Worm (Caenorhabditis elegans) whole organism, late embryonic: ENCODE measurements around the gene mrpl-37.

Experiments used
- C38D4.7 ChIP-seq: fragments of 200-800 bp; sonication (Bioruptor generic); optimal IDR thresholded peaks from 2 replicates; lab custom pipeline; 2018; ENCODE audit warnings: mild to moderate bottlenecking, missing genetic modification characterization, moderate library complexity, missing compliant biosample characterization
- F13H6.1 ChIP-seq: sonication (generic microtip); optimal IDR thresholded peaks from 2 replicates; lab custom pipeline; 2016; ENCODE audit warnings: missing genetic modification characterization, missing compliant biosample characterization
- K02D7.2 ChIP-seq: sonication (generic microtip); optimal IDR thresholded peaks from 2 replicates; lab custom pipeline; 2017; ENCODE audit warnings: mild to moderate bottlenecking, missing genetic modification characterization, missing compliant biosample characterization
- T23F11.4 ChIP-seq: fragments of 200-800 bp; sonication (Bioruptor generic); optimal IDR thresholded peaks from 2 replicates; lab custom pipeline; 2018; ENCODE audit warnings: mild to moderate bottlenecking, missing genetic modification characterization, missing compliant biosample characterization
- Y22D7AL.16 ChIP-seq: sonication (generic microtip); optimal IDR thresholded peaks from 2 replicates; lab custom pipeline; 2016; ENCODE audit warnings: missing genetic modification characterization, missing compliant biosample characterization
- ahr-1 ChIP-seq: sonication (generic microtip); optimal IDR thresholded peaks from 2 replicates; lab custom pipeline; 2016; ENCODE audit warnings: missing genetic modification characterization, missing compliant biosample characterization
- ama-1 ChIP-seq: fragments of 150-350 bp; optimal IDR thresholded peaks from 2 replicates; lab custom pipeline; 2014
- ceh-14 ChIP-seq: sonication (generic microtip); optimal IDR thresholded peaks from 2 replicates; lab custom pipeline; 2016; ENCODE audit warnings: missing genotype, missing genetic modification characterization, missing compliant biosample characterization
- ceh-18 ChIP-seq: sonication (generic microtip); optimal IDR thresholded peaks from 2 replicates; lab custom pipeline; 2016; ENCODE audit warnings: missing genetic modification characterization, missing compliant biosample characterization
- ceh-19 ChIP-seq: fragments of 200-800 bp; sonication (Bioruptor generic); optimal IDR thresholded peaks from 2 replicates; lab custom pipeline; 2018; ENCODE audit warnings: mild to moderate bottlenecking, missing genetic modification characterization, missing compliant biosample characterization
- ceh-2 ChIP-seq: sonication (generic microtip); optimal IDR thresholded peaks from 2 replicates; lab custom pipeline; 2016; ENCODE audit warnings: missing genotype, missing genetic modification characterization, missing compliant biosample characterization
- ceh-24 ChIP-seq: sonication (generic microtip); optimal IDR thresholded peaks from 2 replicates; lab custom pipeline; 2016; ENCODE audit warnings: mild to moderate bottlenecking, missing genetic modification characterization, missing compliant biosample characterization
- ceh-30 ChIP-seq: fragments of 150-350 bp; optimal IDR thresholded peaks from 2 replicates; lab custom pipeline; 2014; ENCODE audit warnings: missing biosample characterization, missing genetic modification characterization
- ceh-45 ChIP-seq: fragments of 200-800 bp; sonication (Bioruptor generic); IDR thresholded peaks from 2 replicates; pipeline ENCODE4 v1.3.6; 2022; ENCODE audit warnings: missing genetic modification reagents, missing genetic modification characterization, missing compliant biosample characterization
- ceh-48 ChIP-seq: sonication (generic microtip); optimal IDR thresholded peaks from 2 replicates; lab custom pipeline; 2016; ENCODE audit warnings: missing genetic modification characterization, inconsistent platforms, missing compliant biosample characterization
- ceh-6 ChIP-seq: fragments of 200-800 bp; sonication (Bioruptor generic); optimal IDR thresholded peaks from 2 replicates; lab custom pipeline; 2018; ENCODE audit warnings: mild to moderate bottlenecking, missing genetic modification characterization, missing compliant biosample characterization
- dmd-4 ChIP-seq: sonication (generic microtip); optimal IDR thresholded peaks from 2 replicates; lab custom pipeline; 2016; ENCODE audit warnings: borderline replicate concordance, missing genetic modification characterization, missing compliant biosample characterization
- elt-4 ChIP-seq: sonication (generic microtip); optimal IDR thresholded peaks from 2 replicates; lab custom pipeline; 2016; ENCODE audit warnings: missing genetic modification characterization, missing compliant biosample characterization
- fax-1 ChIP-seq: sonication (generic microtip); optimal IDR thresholded peaks from 2 replicates; lab custom pipeline; 2016; ENCODE audit warnings: missing genotype, missing genetic modification characterization, missing compliant biosample characterization
- gmeb-2 ChIP-seq: sonication (generic microtip); optimal IDR thresholded peaks from 2 replicates; lab custom pipeline; 2016; ENCODE audit warnings: missing genetic modification characterization, inconsistent platforms, missing compliant biosample characterization
- hlh-15 ChIP-seq: sonication (generic microtip); optimal IDR thresholded peaks from 2 replicates; lab custom pipeline; 2016; ENCODE audit warnings: missing genetic modification characterization, missing compliant biosample characterization
- hlh-6 ChIP-seq: sonication (generic microtip); optimal IDR thresholded peaks from 2 replicates; lab custom pipeline; 2016; ENCODE audit warnings: missing genotype, missing genetic modification characterization, missing compliant biosample characterization
- lim-6 ChIP-seq: sonication (generic microtip); optimal IDR thresholded peaks from 2 replicates; lab custom pipeline; 2016; ENCODE audit warnings: missing genetic modification characterization, missing compliant biosample characterization
- lin-11 ChIP-seq: fragments of 200-800 bp; sonication (Bioruptor generic); optimal IDR thresholded peaks from 2 replicates; lab custom pipeline; 2018; ENCODE audit warnings: mild to moderate bottlenecking, missing genetic modification characterization, missing compliant biosample characterization
- nfya-1 ChIP-seq: sonication (generic microtip); optimal IDR thresholded peaks from 2 replicates; lab custom pipeline; 2017; ENCODE audit warnings: missing genetic modification characterization, mild to moderate bottlenecking, missing compliant biosample characterization, antibody characterized with exemption, moderate library complexity
- nhr-232 ChIP-seq: sonication (generic microtip); optimal IDR thresholded peaks from 2 replicates; lab custom pipeline; 2016; ENCODE audit warnings: missing genetic modification characterization, missing compliant biosample characterization
- pag-3 ChIP-seq: sonication (generic microtip); optimal IDR thresholded peaks from 2 replicates; lab custom pipeline; 2016; ENCODE audit warnings: missing compliant biosample characterization, missing genetic modification characterization, borderline replicate concordance
- pat-9 ChIP-seq: fragments of 200-800 bp; sonication (Bioruptor generic); optimal IDR thresholded peaks from 2 replicates; lab custom pipeline; 2018; ENCODE audit warnings: mild to moderate bottlenecking, missing genetic modification characterization, moderate library complexity, missing compliant biosample characterization
- pax-1 ChIP-seq: fragments of 150-350 bp; optimal IDR thresholded peaks from 2 replicates; lab custom pipeline; 2014; ENCODE audit warnings: missing biosample characterization, missing genetic modification characterization
- pha-2 ChIP-seq: sonication (generic microtip); optimal IDR thresholded peaks from 2 replicates; lab custom pipeline; 2017; ENCODE audit warnings: mild to moderate bottlenecking, missing genetic modification characterization, missing compliant biosample characterization
- pros-1 ChIP-seq: fragments of 150-350 bp; optimal IDR thresholded peaks from 2 replicates; lab custom pipeline; 2014; ENCODE audit warnings: missing biosample characterization, missing genetic modification reagents, missing genetic modification characterization
- ref-2 ChIP-seq: sonication (generic microtip); optimal IDR thresholded peaks from 2 replicates; lab custom pipeline; 2016; ENCODE audit warnings: missing genetic modification characterization, missing compliant biosample characterization
- syd-9 ChIP-seq: sonication (generic microtip); optimal IDR thresholded peaks from 2 replicates; lab custom pipeline; 2016; ENCODE audit warnings: mild to moderate bottlenecking, missing genetic modification characterization, moderate library complexity, missing compliant biosample characterization
- tbx-2 ChIP-seq: sonication (generic microtip); optimal IDR thresholded peaks from 2 replicates; lab custom pipeline; 2016; ENCODE audit warnings: missing genetic modification characterization, missing compliant biosample characterization
- ttx-3 ChIP-seq: sonication (generic microtip); optimal IDR thresholded peaks from 2 replicates; lab custom pipeline; 2016; ENCODE audit warnings: missing genetic modification reagents, missing genetic modification characterization, missing compliant biosample characterization
- unc-42 ChIP-seq: sonication (generic microtip); optimal IDR thresholded peaks from 2 replicates; lab custom pipeline; 2016; ENCODE audit warnings: missing genotype, missing genetic modification characterization, missing compliant biosample characterization
- unc-86 ChIP-seq: sonication (generic microtip); optimal IDR thresholded peaks from 2 replicates; lab custom pipeline; 2016; ENCODE audit warnings: missing genetic modification characterization, missing compliant biosample characterization
- zip-5 ChIP-seq: sonication (generic microtip); optimal IDR thresholded peaks from 2 replicates; lab custom pipeline; 2016; ENCODE audit warnings: missing genetic modification characterization, missing compliant biosample characterization

mrpl-37 gene

DNA sequence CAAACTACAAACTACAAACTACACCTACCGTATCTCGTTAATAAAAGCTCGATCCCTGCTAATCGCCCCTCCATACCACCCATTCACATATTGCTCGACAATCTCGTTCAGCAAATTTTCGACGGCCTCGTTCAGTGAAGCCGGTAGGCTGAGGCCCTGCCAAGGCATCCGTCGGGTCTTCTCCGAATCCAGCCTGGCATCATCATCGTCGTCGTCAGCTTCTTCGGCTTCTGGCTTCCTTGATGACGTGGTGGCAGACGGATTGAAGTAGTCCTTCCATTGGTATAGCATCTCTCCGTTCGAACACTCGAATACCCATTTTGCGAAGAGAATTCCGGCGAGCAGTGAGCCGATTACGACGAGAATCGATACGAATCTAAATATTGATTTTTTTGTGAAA is 44.2 kb downstream of the mrpl-37 start:
- TF ChIP-seq unc-42 (no peak), ceh-48 (tag; lab: Kevin White, UChicago) (no peak), ceh-45 (no peak), K02D7.2 (tag; lab: Kevin White, UChicago) (no peak), pat-9 (tag; lab: Kevin White, UChicago) (no peak), F13H6.1 (tag; lab: Kevin White, UChicago) (no peak), gmeb-2 (tag; lab: Kevin White, UChicago) (no peak), unc-86 (tag; lab: Kevin White, UChicago) (no peak), ceh-24 (no peak), ceh-2 (tag; lab: Kevin White, UChicago) (no peak), Y22D7AL.16 (no peak), ama-1 (lab: Kevin White, UChicago) (no peak), ceh-6 (GFP tag; lab: Kevin White, UChicago) (no peak), pros-1 (tag; lab: Kevin White, UChicago) (no peak), ttx-3 (tag; lab: Kevin White, UChicago) (no peak), lin-11 (tag; lab: Kevin White, UChicago) (no peak), elt-4 (tag; lab: Kevin White, UChicago) (no peak)

DNA sequence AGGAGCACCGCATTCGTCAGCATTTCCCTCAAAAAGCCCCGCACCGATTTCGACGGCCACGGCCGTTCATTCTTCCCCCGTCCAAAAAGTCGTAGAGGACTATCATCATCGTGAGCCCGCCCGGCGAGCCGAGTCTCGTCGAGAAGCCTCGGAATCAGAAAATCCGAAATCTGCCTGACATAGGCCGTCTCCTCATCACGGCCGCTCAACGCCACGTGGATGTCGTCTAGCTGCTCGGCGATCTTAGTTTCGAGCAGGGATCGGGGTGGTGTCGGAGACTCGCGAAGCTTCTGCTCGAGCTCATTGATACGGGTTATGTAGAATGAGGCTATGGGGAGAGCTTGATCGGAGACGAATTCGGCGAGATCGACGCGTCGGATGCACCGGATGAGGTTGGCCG is 45.7 kb downstream of the mrpl-37 start:
- TF ChIP-seq ceh-14 = no peak
- TF ChIP-seq ama-1 (lab: Kevin White, UChicago) = no peak
- TF ChIP-seq ceh-45 = no peak
- no peak for TF ChIP-seq lim-6 (tag; lab: Kevin White, UChicago)
- TF ChIP-seq nfya-1 (tag; lab: Kevin White, UChicago) = no peak
- TF ChIP-seq dmd-4 (tag; lab: Kevin White, UChicago) = no peak
- no peak for TF ChIP-seq T23F11.4 (GFP tag; lab: Kevin White, UChicago)
- no peak for TF ChIP-seq pha-2
- TF ChIP-seq F13H6.1 (tag; lab: Kevin White, UChicago) = no peak
- no peak for TF ChIP-seq hlh-15
- TF ChIP-seq lin-11 (tag; lab: Kevin White, UChicago) = no peak
- TF ChIP-seq Y22D7AL.16 = no peak
- no peak for TF ChIP-seq ceh-24
- TF ChIP-seq pax-1 = no peak
- no peak for TF ChIP-seq tbx-2 (tag; lab: Kevin White, UChicago)
- no peak for TF ChIP-seq pag-3 (tag; lab: Kevin White, UChicago)
- TF ChIP-seq C38D4.7 (GFP tag; lab: Kevin White, UChicago) = no peak
- no peak for TF ChIP-seq ceh-19 (GFP tag; lab: Kevin White, UChicago)
- no peak for TF ChIP-seq zip-5
- TF ChIP-seq ahr-1 = no peak

DNA sequence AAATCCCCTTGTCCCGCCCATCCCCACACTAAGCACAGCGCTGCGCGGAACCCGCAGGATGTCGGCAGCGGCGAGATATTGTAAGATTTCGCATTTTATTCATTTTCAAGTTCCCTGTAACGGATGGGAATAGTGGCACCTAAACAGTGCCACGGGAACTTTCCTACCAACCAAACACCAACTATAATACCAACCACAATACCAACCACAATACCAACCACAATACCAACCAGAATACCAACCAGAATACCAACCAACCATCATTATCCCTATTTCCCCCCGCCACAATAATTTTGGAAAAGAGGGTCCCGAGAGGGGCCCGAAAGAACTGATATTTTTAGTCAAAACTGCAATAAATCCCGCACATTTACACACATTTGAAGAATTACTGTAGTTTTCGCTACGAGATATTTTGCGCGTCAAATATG is 52.9 kb downstream of the mrpl-37 start:
- TF ChIP-seq ceh-45 (no peak), nfya-1 (tag; lab: Kevin White, UChicago) (no peak), syd-9 (tag; lab: Kevin White, UChicago) (no peak), lim-6 (tag; lab: Kevin White, UChicago) (no peak), hlh-6 (tag; lab: Kevin White, UChicago) (no peak), ceh-30 (tag; lab: Kevin White, UChicago) (no peak), ceh-19 (GFP tag; lab: Kevin White, UChicago) (no peak), Y22D7AL.16 (no peak), elt-4 (tag; lab: Kevin White, UChicago) (no peak), gmeb-2 (tag; lab: Kevin White, UChicago) (no peak), ceh-18 (tag; lab: Kevin White, UChicago) (no peak), pax-1 (no peak), ref-2 (tag; lab: Kevin White, UChicago) (no peak), nhr-232 (tag; lab: Kevin White, UChicago) (no peak), fax-1 (tag; lab: Kevin White, UChicago) (no peak), ceh-6 (GFP tag; lab: Kevin White, UChicago) (no peak), pat-9 (tag; lab: Kevin White, UChicago) (no peak), C38D4.7 (GFP tag; lab: Kevin White, UChicago) (no peak)
